Worm (Caenorhabditis elegans) whole organism, young adult: ENCODE data around the gene mccc-1.
"Not testable (repeated sequence)": the region's sequence is repeated elsewhere in the genome, so short reads cannot be mapped to it uniquely, and the experiment has no call there.

Experiments used
- attf-3 ChIP-seq: fragments of 200-800 bp; sonication (Bioruptor generic); conservative IDR thresholded peaks from 2 replicates; pipeline ENCODE4 v1.3.6; 2022; ENCODE audit warnings: missing genetic modification reagents, missing genetic modification characterization, missing compliant biosample characterization
- attf-5 ChIP-seq: fragments of 200-800 bp; sonication (Bioruptor generic); optimal IDR thresholded peaks from 2 replicates; lab custom pipeline; 2018; ENCODE audit warnings: mild to moderate bottlenecking, missing genetic modification characterization, missing compliant biosample characterization
- lsl-1 ChIP-seq: fragments of 200-800 bp; sonication (Bioruptor generic); optimal IDR thresholded peaks from 2 replicates; lab custom pipeline; 2018; ENCODE audit warnings: mild to moderate bottlenecking, missing genetic modification characterization, moderate library complexity, missing compliant biosample characterization
- snpc-4 ChIP-seq, 5 experiments: fragments of 150-350 bp in 1 of 5; sonication (generic microtip) in 4 of 5; optimal IDR thresholded peaks; 2 replicates each; lab custom pipeline; 2014 to 2018; ENCODE audit warnings: missing genetic modification characterization in 5 of 5, missing biosample characterization in 3 of 5, antibody characterized with exemption in 2 of 5, mild to moderate bottlenecking in 2 of 5, missing compliant biosample characterization in 2 of 5, missing genotype in 2 of 5, moderate library complexity in 2 of 5, missing genetic modification reagents in 1 of 5

DNA sequence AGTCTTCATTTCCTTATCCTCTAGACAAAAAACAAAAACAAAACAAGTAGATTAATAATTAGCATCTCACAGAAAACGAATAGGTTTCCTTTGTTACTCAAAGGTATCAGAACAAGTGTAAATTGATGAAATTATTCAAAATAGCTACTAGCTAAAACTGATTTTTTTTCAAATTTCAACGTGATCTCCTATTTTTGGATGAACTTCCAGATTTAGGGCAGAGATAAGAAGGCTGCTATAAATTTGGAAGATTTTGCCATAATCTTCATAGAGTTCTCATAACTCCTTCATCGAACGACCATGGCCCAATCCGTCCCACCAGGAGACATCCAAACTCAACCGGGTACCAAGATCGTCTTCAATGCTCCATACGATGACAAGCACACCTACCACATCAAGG, 10.0 kb downstream of the mccc-1 start, which contains the start of gene msp-77:
- not testable (repeated sequence) for TF ChIP-seq snpc-4 (GFP tag; optimal IDR thresholded peaks at IDR 0.05; lab: Kevin White, UChicago); snpc-4 (tag; optimal IDR thresholded peaks at IDR 0.05; lab: Kevin White, UChicago); attf-5 (GFP tag; lab: Kevin White, UChicago); attf-3 (GFP tag; lab: Robert Waterston, UW); lsl-1 (GFP tag; lab: Kevin White, UChicago)
